Worm (Caenorhabditis elegans) whole organism, early embryonic: Measurements from ENCODE around the gene srj-25.

ENCODE experiments used
- F13C5.2 ChIP-seq: sonication (generic microtip); optimal IDR thresholded peaks from 2 replicates; lab custom pipeline; 2017; ENCODE audit warnings: mild to moderate bottlenecking, missing genetic modification characterization, inconsistent platforms, missing compliant biosample characterization
- aly-1 ChIP-seq: sonication (generic microtip); optimal IDR thresholded peaks from 2 replicates; lab custom pipeline; 2016; ENCODE audit warnings: missing genetic modification characterization, missing compliant biosample characterization
- ama-1 ChIP-seq: fragments of 150-350 bp; optimal IDR thresholded peaks from 2 replicates; lab custom pipeline; 2014
- ceh-13 ChIP-seq: fragments of 200-800 bp; sonication (Bioruptor generic); optimal IDR thresholded peaks from 2 replicates; lab custom pipeline; 2018; ENCODE audit warnings: mild to moderate bottlenecking, missing genetic modification characterization, missing compliant biosample characterization
- ceh-36 ChIP-seq: sonication (generic microtip); optimal IDR thresholded peaks from 2 replicates; lab custom pipeline; 2016; ENCODE audit warnings: missing genetic modification characterization, inconsistent platforms, missing compliant biosample characterization
- ets-7 ChIP-seq: sonication (generic microtip); optimal IDR thresholded peaks from 2 replicates; lab custom pipeline; 2016; ENCODE audit warnings: missing genotype, missing genetic modification characterization, missing compliant biosample characterization
- pes-1 ChIP-seq: fragments of 200-800 bp; sonication (Bioruptor generic); IDR thresholded peaks from 2 replicates; pipeline ENCODE4 v1.3.6; 2022; ENCODE audit warnings: missing genetic modification reagents, missing genetic modification characterization, missing compliant biosample characterization
- sea-1 ChIP-seq: fragments of 200-800 bp; sonication (Bioruptor generic); conservative IDR thresholded peaks from 2 replicates; pipeline ENCODE4 v1.3.6; 2022; ENCODE audit warnings: missing genetic modification characterization, missing compliant biosample characterization
- tbx-11 ChIP-seq: fragments of 200-800 bp; sonication (Bioruptor generic); IDR thresholded peaks from 2 replicates; pipeline ENCODE4 v1.3.6; 2022; ENCODE audit warnings: missing genetic modification characterization, missing compliant biosample characterization
- tra-4 ChIP-seq: sonication (generic microtip); optimal IDR thresholded peaks from 2 replicates; lab custom pipeline; 2017; ENCODE audit warnings: missing genetic modification characterization, missing compliant biosample characterization

The srj-25 gene

DNA sequence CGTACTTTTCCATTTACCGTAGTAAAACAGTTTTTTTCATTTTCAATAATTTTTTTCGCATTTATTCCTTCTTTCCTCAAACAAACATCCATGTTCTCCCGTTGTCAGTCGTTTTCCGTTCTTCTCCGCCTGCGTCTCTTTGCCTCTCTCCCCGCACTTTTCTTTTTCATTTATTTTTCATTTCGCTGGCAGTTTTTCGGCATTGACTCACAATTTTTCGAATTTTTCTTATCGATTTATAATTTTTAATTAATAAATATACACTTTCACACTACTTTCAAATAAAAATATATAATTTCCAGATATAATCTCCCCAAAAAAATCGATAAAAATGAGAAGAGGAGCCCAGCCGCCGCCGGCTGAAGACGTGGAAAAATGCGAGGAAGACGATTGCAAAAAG is 48.7 kb downstream of the srj-25 start, which contains the start of gene H25P19.1:
TSS of gene H25P19.1 (plus strand) at position 301 of the 400 bp plus-strand sequence.
- TF ChIP-seq tbx-11 (GFP tag; lab: Robert Waterston, UW) (no peak), tra-4 (tag; lab: Kevin White, UChicago) (no peak), ceh-36 (tag; lab: Kevin White, UChicago) (no peak), ets-7 (tag; lab: Kevin White, UChicago) (no peak), pes-1 (no peak), ama-1 (lab: Kevin White, UChicago) (no peak), F13C5.2 (no peak), aly-1 (tag; lab: Kevin White, UChicago) (no peak), ceh-13 (GFP tag; lab: Kevin White, UChicago) (no peak), sea-1 (GFP tag; lab: Robert Waterston, UW) (no peak)
